Worm (Caenorhabditis elegans) whole organism, young adult: ENCODE results near the gene prdx-3.
"Not testable (repeated sequence)": the region's sequence is repeated elsewhere in the genome, so short reads cannot be mapped to it uniquely, and the experiment has no call there.

Experiments
- B0035.1 ChIP-seq: sonication (generic microtip); optimal IDR thresholded peaks from 2 replicates; lab custom pipeline; 2016; ENCODE audit warnings: missing genetic modification characterization, mild to moderate bottlenecking, missing compliant biosample characterization, missing genotype, missing genetic modification reagents
- C06A6.2 ChIP-seq: fragments of 200-800 bp; sonication (Bioruptor generic); conservative IDR thresholded peaks from 2 replicates; pipeline ENCODE4 v1.3.6; 2022; ENCODE audit warnings: missing genetic modification characterization, missing compliant biosample characterization
- C17E4.6 ChIP-seq: fragments of 200-800 bp; sonication (Bioruptor generic); IDR thresholded peaks from 2 replicates; pipeline ENCODE4 v1.3.6; 2022; ENCODE audit warnings: missing genetic modification reagents, missing genetic modification characterization, missing compliant biosample characterization
- D2030.7 ChIP-seq: fragments of 200-800 bp; sonication (Bioruptor generic); IDR thresholded peaks from 2 replicates; pipeline ENCODE4 v1.3.6; 2022; ENCODE audit warnings: missing genetic modification reagents, missing genetic modification characterization, missing compliant biosample characterization
- F33H1.4 ChIP-seq: fragments of 200-800 bp; sonication (Bioruptor generic); IDR thresholded peaks from 2 replicates; pipeline ENCODE4 v1.3.6; 2022; ENCODE audit warnings: missing genetic modification reagents, missing genetic modification characterization, missing compliant biosample characterization
- K11D2.4 ChIP-seq: fragments of 200-800 bp; sonication (Bioruptor generic); IDR thresholded peaks from 2 replicates; pipeline ENCODE4 v1.3.6; 2022; ENCODE audit warnings: missing genetic modification reagents, missing genetic modification characterization, missing compliant biosample characterization
- K12H6.12 ChIP-seq: fragments of 200-800 bp; sonication (Bioruptor generic); optimal IDR thresholded peaks from 2 replicates; lab custom pipeline; 2018; ENCODE audit warnings: mild to moderate bottlenecking, missing genetic modification characterization, missing compliant biosample characterization
- T07F8.4 ChIP-seq: sonication (generic microtip); optimal IDR thresholded peaks from 2 replicates; lab custom pipeline; 2016; ENCODE audit warnings: mild to moderate bottlenecking, missing genetic modification characterization, moderate library complexity, missing compliant biosample characterization
- Y53G8AR.9 ChIP-seq: fragments of 200-800 bp; sonication (Bioruptor generic); conservative IDR thresholded peaks from 2 replicates; pipeline ENCODE4 v1.3.6; 2022; ENCODE audit warnings: missing genetic modification reagents, missing genetic modification characterization, missing compliant biosample characterization
- Y79H2A.3 ChIP-seq: fragments of 200-800 bp; sonication (Bioruptor generic); conservative IDR thresholded peaks from 2 replicates; pipeline ENCODE4 v1.3.6; 2022; ENCODE audit warnings: missing genetic modification reagents, missing genetic modification characterization, missing compliant biosample characterization
- Y95B8A.8 ChIP-seq: fragments of 200-800 bp; sonication (Bioruptor generic); IDR thresholded peaks from 2 replicates; pipeline ENCODE4 v1.3.6; 2022; ENCODE audit warnings: missing genetic modification reagents, missing genetic modification characterization, missing compliant biosample characterization
- ZK185.1 ChIP-seq: sonication (generic microtip); optimal IDR thresholded peaks from 2 replicates; lab custom pipeline; 2016; ENCODE audit warnings: mild to moderate bottlenecking, missing genetic modification characterization, missing compliant biosample characterization; ENCODE audit not compliant: poor library complexity, severe bottlenecking
- attf-3 ChIP-seq: fragments of 200-800 bp; sonication (Bioruptor generic); conservative IDR thresholded peaks from 2 replicates; pipeline ENCODE4 v1.3.6; 2022; ENCODE audit warnings: missing genetic modification reagents, missing genetic modification characterization, missing compliant biosample characterization
- cebp-1 ChIP-seq, 2 experiments: fragments of 200-800 bp in 1 of 2; sonication (Bioruptor generic) in 1 of 2; sonication (generic microtip) in 1 of 2; IDR thresholded peaks in 1 of 2; optimal IDR thresholded peaks in 1 of 2; 2 replicates each; pipeline versions ENCODE4 v1.3.6 to Lab custom; 2017 to 2022; ENCODE audit warnings: missing compliant biosample characterization in 2 of 2, missing genetic modification characterization in 2 of 2, mild to moderate bottlenecking in 1 of 2, missing genetic modification reagents in 1 of 2, moderate library complexity in 1 of 2
- ceh-40 ChIP-seq: fragments of 200-800 bp; sonication (Bioruptor generic); IDR thresholded peaks from 2 replicates; pipeline ENCODE4 v1.3.6; 2022; ENCODE audit warnings: missing genetic modification characterization, missing compliant biosample characterization
- ceh-58 ChIP-seq: fragments of 200-800 bp; sonication (Bioruptor generic); IDR thresholded peaks from 2 replicates; pipeline ENCODE4 v1.3.6; 2022; ENCODE audit warnings: missing genetic modification characterization, missing compliant biosample characterization
- chd-7 ChIP-seq: sonication (generic microtip); optimal IDR thresholded peaks from 2 replicates; lab custom pipeline; 2016; ENCODE audit warnings: mild to moderate bottlenecking, missing genetic modification characterization, moderate library complexity, missing compliant biosample characterization
- die-1 ChIP-seq: sonication (generic microtip); optimal IDR thresholded peaks from 2 replicates; lab custom pipeline; 2016; ENCODE audit warnings: missing genotype, mild to moderate bottlenecking, missing genetic modification characterization, missing compliant biosample characterization
- dox-1 ChIP-seq: fragments of 200-800 bp; sonication (Bioruptor generic); IDR thresholded peaks from 2 replicates; pipeline ENCODE4 v1.3.6; 2022; ENCODE audit warnings: missing genetic modification reagents, missing genetic modification characterization, missing compliant biosample characterization
- egl-44 ChIP-seq: fragments of 200-800 bp; sonication (Bioruptor generic); IDR thresholded peaks from 2 replicates; pipeline ENCODE4 v1.3.6; 2022; ENCODE audit warnings: missing genetic modification reagents, missing genetic modification characterization, missing compliant biosample characterization
- egrh-3 ChIP-seq: fragments of 200-800 bp; sonication (Bioruptor generic); IDR thresholded peaks from 2 replicates; pipeline ENCODE4 v1.3.6; 2022; ENCODE audit warnings: missing genetic modification reagents, missing genetic modification characterization, missing compliant biosample characterization
- fkh-3 ChIP-seq: sonication (generic microtip); optimal IDR thresholded peaks from 2 replicates; lab custom pipeline; 2016; ENCODE audit warnings: mild to moderate bottlenecking, missing genetic modification characterization, missing compliant biosample characterization
- hmg-20 ChIP-seq: fragments of 200-800 bp; sonication (Bioruptor generic); IDR thresholded peaks from 2 replicates; pipeline ENCODE4 v1.3.6; 2022; ENCODE audit warnings: missing genetic modification reagents, missing genetic modification characterization, missing compliant biosample characterization
- let-607 ChIP-seq, 2 experiments: fragments of 200-800 bp in 1 of 2; sonication (Bioruptor generic) in 1 of 2; sonication (generic microtip) in 1 of 2; optimal IDR thresholded peaks; 2 replicates each; lab custom pipeline; 2016 to 2018; ENCODE audit warnings: mild to moderate bottlenecking in 2 of 2, missing compliant biosample characterization in 2 of 2, missing genetic modification characterization in 2 of 2, moderate library complexity in 2 of 2, missing genotype in 1 of 2
- lin-26 ChIP-seq: fragments of 200-800 bp; sonication (Bioruptor generic); IDR thresholded peaks from 2 replicates; pipeline ENCODE4 v1.3.6; 2022; ENCODE audit warnings: missing genetic modification reagents, missing genetic modification characterization, missing compliant biosample characterization
- lin-54 ChIP-seq: fragments of 200-800 bp; sonication (Bioruptor generic); optimal IDR thresholded peaks from 2 replicates; lab custom pipeline; 2018; ENCODE audit warnings: mild to moderate bottlenecking, missing genetic modification characterization, missing compliant biosample characterization
- lsl-1 ChIP-seq: fragments of 200-800 bp; sonication (Bioruptor generic); optimal IDR thresholded peaks from 2 replicates; lab custom pipeline; 2018; ENCODE audit warnings: mild to moderate bottlenecking, missing genetic modification characterization, moderate library complexity, missing compliant biosample characterization
- madf-10 ChIP-seq: sonication (generic microtip); optimal IDR thresholded peaks from 2 replicates; lab custom pipeline; 2016; ENCODE audit warnings: mild to moderate bottlenecking, missing genetic modification characterization, missing compliant biosample characterization
- madf-8 ChIP-seq: fragments of 200-800 bp; sonication (Bioruptor generic); conservative IDR thresholded peaks from 2 replicates; pipeline ENCODE4 v1.3.6; 2022; ENCODE audit warnings: missing genetic modification reagents, missing genetic modification characterization, missing compliant biosample characterization
- nfyb-1 ChIP-seq: fragments of 200-800 bp; sonication (Bioruptor generic); IDR thresholded peaks from 2 replicates; pipeline ENCODE4 v1.3.6; 2022; ENCODE audit warnings: missing genetic modification reagents, missing genetic modification characterization, missing compliant biosample characterization
- nhr-179 ChIP-seq: sonication (generic microtip); optimal IDR thresholded peaks from 2 replicates; lab custom pipeline; 2016; ENCODE audit warnings: mild to moderate bottlenecking, missing genetic modification characterization, missing compliant biosample characterization
- nhr-80 ChIP-seq: sonication (generic microtip); optimal IDR thresholded peaks from 2 replicates; lab custom pipeline; 2016; ENCODE audit warnings: missing genetic modification characterization, missing compliant biosample characterization
- rcor-1 ChIP-seq: fragments of 200-800 bp; sonication (Bioruptor generic); IDR thresholded peaks from 2 replicates; pipeline ENCODE4 v1.3.6; 2022; ENCODE audit warnings: missing genetic modification reagents, missing genetic modification characterization, missing compliant biosample characterization
- repo-1 ChIP-seq: sonication (generic microtip); optimal IDR thresholded peaks from 2 replicates; lab custom pipeline; 2017; ENCODE audit warnings: mild to moderate bottlenecking, missing genetic modification characterization, missing compliant biosample characterization
- rpc-1 ChIP-seq, 2 experiments: fragments of 150-350 bp in 1 of 2; sonication (generic microtip) in 1 of 2; optimal IDR thresholded peaks; 2 replicates each; lab custom pipeline; 2014 to 2018; ENCODE audit warnings: missing biosample characterization in 1 of 2, missing genetic modification characterization in 1 of 2, missing genetic modification reagents in 1 of 2, missing genotype in 1 of 2
- snpc-4 ChIP-seq, 5 experiments: fragments of 150-350 bp in 1 of 5; sonication (generic microtip) in 4 of 5; optimal IDR thresholded peaks; 2 replicates each; lab custom pipeline; 2014 to 2018; ENCODE audit warnings: missing genetic modification characterization in 5 of 5, missing biosample characterization in 3 of 5, antibody characterized with exemption in 2 of 5, mild to moderate bottlenecking in 2 of 5, missing compliant biosample characterization in 2 of 5, missing genotype in 2 of 5, moderate library complexity in 2 of 5, missing genetic modification reagents in 1 of 5
- zfh-2 ChIP-seq: fragments of 200-800 bp; sonication (Bioruptor generic); conservative IDR thresholded peaks from 2 replicates; pipeline ENCODE4 v1.3.6; 2022; ENCODE audit warnings: missing genetic modification reagents, missing genetic modification characterization, missing compliant biosample characterization
- zim-3 ChIP-seq: sonication (generic microtip); optimal IDR thresholded peaks from 2 replicates; lab custom pipeline; 2017; ENCODE audit warnings: mild to moderate bottlenecking, missing genetic modification characterization, moderate library complexity, missing compliant biosample characterization
- ztf-18 ChIP-seq: sonication (generic microtip); optimal IDR thresholded peaks from 2 replicates; lab custom pipeline; 2016; ENCODE audit warnings: missing genotype, mild to moderate bottlenecking, missing genetic modification characterization, missing compliant biosample characterization
- ztf-26 ChIP-seq: sonication (generic microtip); optimal IDR thresholded peaks from 2 replicates; lab custom pipeline; 2017; ENCODE audit warnings: missing genetic modification characterization, missing compliant biosample characterization
- ztf-28 ChIP-seq: fragments of 200-800 bp; sonication (Bioruptor generic); IDR thresholded peaks from 2 replicates; pipeline ENCODE4 v1.3.6; 2022; ENCODE audit warnings: missing genetic modification reagents, missing genetic modification characterization, missing compliant biosample characterization

prdx-3 gene

ce11 chrIII:4374854-4375253 is 32.4 kb upstream of the prdx-3 start, which contains the start of gene pals-26:
Gene pals-26 (plus strand): TSS chrIII:4375154.
- TF ChIP-seq ZK185.1 (tag; lab: Kevin White, UChicago): no peak
- no peak for TF ChIP-seq repo-1 (tag; lab: Kevin White, UChicago)
- TF ChIP-seq nfyb-1: no peak
- no peak for TF ChIP-seq madf-8 (GFP tag; lab: Robert Waterston, UW)
- TF ChIP-seq attf-3 (GFP tag; lab: Robert Waterston, UW): no peak
- TF ChIP-seq nhr-179 (tag; lab: Kevin White, UChicago): no peak

- TF ChIP-seq let-607 (tag; optimal IDR thresholded peaks at IDR 0.05; lab: Kevin White, UChicago) (peak; percentile 34 to 51), rcor-1 (GFP tag; lab: Robert Waterston, UW) (peak; percentile 57), chd-7 (tag; lab: Kevin White, UChicago) (peak; percentile 59), B0035.1 (peak; percentile 47), lsl-1 (GFP tag; lab: Kevin White, UChicago) (peak; percentile 34), C06A6.2 (GFP tag; lab: Robert Waterston, UW) (peak; percentile 27; the same call in 1 of the 2 replicates), egl-44 (GFP tag; lab: Robert Waterston, UW) (peak; percentile 76), T07F8.4 (peak; percentile 2), Y95B8A.8 (GFP tag; lab: Robert Waterston, UW) (0 out of 2 replicates have a peak, but pooled peaks have one; percentile 20), nfyb-1 (peak; percentile 82; the same call in 1 of the 2 replicates), ztf-26 (tag; lab: Kevin White, UChicago) (peak; percentile 60), dox-1 (GFP tag; lab: Robert Waterston, UW) (peak; percentile 94), ztf-28 (GFP tag; lab: Robert Waterston, UW) (0 out of 2 replicates have a peak, but pooled peaks have one; percentile 39), repo-1 (tag; lab: Kevin White, UChicago) (peak; percentile 28), C17E4.6 (peak; percentile 17; the same call in 1 of the 2 replicates), lin-26 (GFP tag; lab: Robert Waterston, UW) (peak; percentile 72), lin-54 (GFP tag; lab: Kevin White, UChicago) (peak; percentile 38), ceh-58 (GFP tag; lab: Robert Waterston, UW) (0 out of 2 replicates have a peak, but pooled peaks have one; percentile 2), rpc-1 (optimal IDR thresholded peaks at IDR 0.05; lab: Kevin White, UChicago) (peak; percentile 63), rpc-1 (tag; optimal IDR thresholded peaks at IDR 0.05; lab: Kevin White, UChicago) (peak; percentile 63), die-1 (tag; lab: Kevin White, UChicago) (peak; percentile 0), nhr-179 (tag; lab: Kevin White, UChicago) (peak; percentile 13), snpc-4 (tag; optimal IDR thresholded peaks at IDR 0.05; lab: Kevin White, UChicago) (peak in 3 of 4 experiments; percentile 2 to 66 (median 65)), K11D2.4 (GFP tag; lab: Robert Waterston, UW) (peak; percentile 76), madf-10 (tag; lab: Kevin White, UChicago) (peak; percentile 9), zim-3 (tag; lab: Kevin White, UChicago) (peak; percentile 49), cebp-1 (tag; optimal IDR thresholded peaks at IDR 0.05; lab: Kevin White, UChicago) (peak; percentile 54), F33H1.4 (GFP tag; lab: Robert Waterston, UW) (peak; percentile 47), K12H6.12 (peak; percentile 88), fkh-3 (tag; lab: Kevin White, UChicago) (peak; percentile 63), nhr-80 (tag; lab: Kevin White, UChicago) (peak; percentile 86), zfh-2 (GFP tag; lab: Robert Waterston, UW) (peak; percentile 88), Y53G8AR.9 (GFP tag; lab: Robert Waterston, UW) (0 out of 2 replicates have a peak, but pooled peaks have one; percentile 24), D2030.7 (GFP tag; lab: Robert Waterston, UW) (peak; percentile 73; the same call in 1 of the 2 replicates), ceh-40 (GFP tag; lab: Robert Waterston, UW) (0 out of 2 replicates have a peak, but pooled peaks have one; percentile 33), Y79H2A.3 (GFP tag; lab: Robert Waterston, UW) (0 out of 2 replicates have a peak, but pooled peaks have one; percentile 10), hmg-20 (GFP tag; lab: Robert Waterston, UW) (peak; percentile 60), ztf-18 (tag; lab: Kevin White, UChicago) (peak; percentile 66), egrh-3 (peak; percentile 80)
- TF ChIP-seq snpc-4 (GFP tag; optimal IDR thresholded peaks at IDR 0.05; lab: Kevin White, UChicago); cebp-1 (GFP tag; IDR thresholded peaks at IDR 0.05; lab: Robert Waterston, UW): not testable (repeated sequence)
Observed at ce11 chrIII:4378600-4379293, 28.5 kb upstream of the prdx-3 start.
